Fruit fly (Drosophila melanogaster) whole organism: ENCODE measurements around the gene aly.

Experiments used
- CG8478 ChIP-seq: fragments of >200 bp; optimal IDR thresholded peaks from 2 replicates; lab custom pipeline; 2018; ENCODE audit warnings: inconsistent platforms
- Dll ChIP-seq: fragments of >200 bp; optimal IDR thresholded peaks from 2 replicates; lab custom pipeline; 2017
- EcR ChIP-seq, 2 experiments: fragments of >200 bp; optimal IDR thresholded peaks; 2 replicates each; lab custom pipeline; 2017; ENCODE audit warnings: missing biosample characterization in 2 of 2, missing genetic modification characterization in 2 of 2, missing genetic modification reagents in 2 of 2
- psq ChIP-seq: fragments of >200 bp; optimal IDR thresholded peaks from 2 replicates; lab custom pipeline; 2017
- usp ChIP-seq: fragments of >200 bp; optimal IDR thresholded peaks from 2 replicates; lab custom pipeline; 2017; ENCODE audit warnings: missing biosample characterization, missing genetic modification characterization, mixed read lengths

DNA sequence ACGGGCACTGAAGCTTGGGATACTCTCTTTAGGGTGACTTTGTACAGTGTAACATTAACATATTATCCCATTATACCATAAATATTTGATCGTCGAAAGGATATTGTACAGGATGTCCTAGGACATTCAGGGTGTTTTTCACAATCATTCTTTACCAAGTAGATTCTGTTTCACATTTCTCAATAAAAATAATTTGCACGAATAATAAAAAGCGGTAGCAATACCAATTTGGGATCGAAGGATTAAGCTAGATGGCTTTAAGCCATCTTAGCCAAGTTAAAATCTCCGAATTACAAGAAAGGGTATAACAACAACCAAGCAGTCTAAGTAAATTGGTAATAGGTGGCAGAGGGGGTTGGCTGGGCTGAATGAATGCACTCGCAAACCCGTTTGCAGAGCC lies 48.1 kb upstream of the aly start:
- TF ChIP-seq usp (GFP tag; lab: Kevin White, UChicago): no peak
- no peak for TF ChIP-seq CG8478 (lab: Kevin White, UChicago)
- no peak for TF ChIP-seq Dll (lab: Kevin White, UChicago)
- TF ChIP-seq psq (lab: Kevin White, UChicago): no peak
- TF ChIP-seq EcR (GFP tag; optimal IDR thresholded peaks at IDR 0.05; lab: Kevin White, UChicago): no peak
